Worm (Caenorhabditis elegans) whole organism, L1 larva: ENCODE data around the gene sox-3.

Experiments used
- alr-1 ChIP-seq: fragments of 200-800 bp; sonication (Bioruptor generic); optimal IDR thresholded peaks from 2 replicates; lab custom pipeline; 2018; ENCODE audit warnings: borderline replicate concordance, mild to moderate bottlenecking, missing genetic modification characterization, missing compliant biosample characterization
- ceh-63 ChIP-seq: fragments of 200-800 bp; sonication (Bioruptor generic); optimal IDR thresholded peaks from 2 replicates; lab custom pipeline; 2018; ENCODE audit warnings: mild to moderate bottlenecking, missing genetic modification characterization, missing compliant biosample characterization
- mef-2 ChIP-seq: fragments of 150-350 bp; optimal IDR thresholded peaks from 2 replicates; lab custom pipeline; 2014; ENCODE audit warnings: missing biosample characterization, missing genetic modification characterization
- skn-1 ChIP-seq: fragments of 150-350 bp; optimal IDR thresholded peaks from 2 replicates; lab custom pipeline; 2014; ENCODE audit warnings: missing biosample characterization, missing genetic modification characterization
- ztf-11 ChIP-seq, 2 experiments: sonication (generic microtip); optimal IDR thresholded peaks; 2 replicates each; lab custom pipeline; 2016 to 2017; ENCODE audit warnings: missing genetic modification characterization in 2 of 2, missing biosample characterization in 1 of 2, missing compliant biosample characterization in 1 of 2

ce11 chrX:14662460-14662859 lies 30.3 kb downstream of the sox-3 start:
- TF ChIP-seq mef-2 (tag; lab: Kevin White, UChicago) (no peak), ceh-63 (GFP tag; lab: Kevin White, UChicago) (no peak), alr-1 (no peak), skn-1 (no peak), ztf-11 (tag; optimal IDR thresholded peaks at IDR 0.05; lab: Kevin White, UChicago) (no peak)
